Fruit fly (Drosophila melanogaster): ENCODE data around the gene emei.

The emei gene

dm6 chr3L:11113198-11114197 is 4.0 kb downstream of the emei start, which contains the start of gene Sod1 (continued):
- no peak for TF ChIP-seq CG4707 (GFP tag; optimal IDR thresholded peaks at IDR 0.05)
- no peak for TF ChIP-seq Oaz (GFP tag; IDR thresholded peaks at IDR 0.05)
- no peak for TF ChIP-seq croc (GFP tag; conservative IDR thresholded peaks at IDR 0.05)
- TF ChIP-seq CG6765 (GFP tag; optimal IDR thresholded peaks at IDR 0.05) = peak; percentile 21
- TF ChIP-seq CG17912 (GFP tag; optimal IDR thresholded peaks at IDR 0.05) = no peak
- TF ChIP-seq CG10979 (tag; optimal IDR thresholded peaks at IDR 0.05) = no peak
- no peak for TF ChIP-seq CG3163 (GFP tag; optimal IDR thresholded peaks at IDR 0.05)
- TF ChIP-seq Tbp (GFP tag; optimal IDR thresholded peaks at IDR 0.05) = no peak
- TF ChIP-seq pita (GFP tag; optimal IDR thresholded peaks at IDR 0.05) = no peak
- TF ChIP-seq Atf3 (GFP tag; optimal IDR thresholded peaks at IDR 0.05) = no peak
- TF ChIP-seq CG7556 (GFP tag; optimal IDR thresholded peaks at IDR 0.05) = no peak
- no peak for TF ChIP-seq btn (GFP tag; optimal IDR thresholded peaks at IDR 0.05)
- TF ChIP-seq pb (GFP tag; optimal IDR thresholded peaks at IDR 0.05) = no peak
- TF ChIP-seq Nf-YB (GFP tag; optimal IDR thresholded peaks at IDR 0.05) = no peak
- TF ChIP-seq CG9932 (GFP tag; IDR thresholded peaks at IDR 0.05) = no peak
- TF ChIP-seq CG5180 (GFP tag; optimal IDR thresholded peaks at IDR 0.05) = no peak
- TF ChIP-seq CG18011 (GFP tag; optimal IDR thresholded peaks at IDR 0.05) = no peak
- TF ChIP-seq pfk (GFP tag; optimal IDR thresholded peaks at IDR 0.05) = no peak
- no peak for TF ChIP-seq CG3847 (GFP tag; IDR thresholded peaks at IDR 0.05)
- TF ChIP-seq CG6175 (GFP tag; IDR thresholded peaks at IDR 0.05) = no peak
- no peak for TF ChIP-seq grau (tag; optimal IDR thresholded peaks at IDR 0.05)
- TF ChIP-seq fru (optimal IDR thresholded peaks at IDR 0.05) = no peak
- TF ChIP-seq pnt (GFP tag; optimal IDR thresholded peaks at IDR 0.05) = no peak
- peak; percentile 69 for TF ChIP-seq sens (GFP tag)
- TF ChIP-seq Hmr (GFP tag; optimal IDR thresholded peaks at IDR 0.05) = no peak
- TF ChIP-seq ham (GFP tag; IDR thresholded peaks at IDR 0.05) = no peak
- TF ChIP-seq gsb-n (tag; optimal IDR thresholded peaks at IDR 0.05) = no peak
- no peak for TF ChIP-seq CG32767 (GFP tag; IDR thresholded peaks at IDR 0.05)
- no peak for TF ChIP-seq h (optimal IDR thresholded peaks at IDR 0.05)
- no peak for TF ChIP-seq CG12104 (GFP tag; optimal IDR thresholded peaks at IDR 0.05)
- TF ChIP-seq Opbp (GFP tag; IDR thresholded peaks at IDR 0.05; ENCODE audit: partially characterized antibody) = no peak
- no peak for TF ChIP-seq CG1792 (GFP tag; optimal IDR thresholded peaks at IDR 0.05)
- TF ChIP-seq Xbp1 (GFP tag; optimal IDR thresholded peaks at IDR 0.05) = no peak
- no peak for TF ChIP-seq kni (GFP tag; optimal IDR thresholded peaks at IDR 0.05)
- no peak for TF ChIP-seq crp (GFP tag; optimal IDR thresholded peaks at IDR 0.05)
- no peak for TF ChIP-seq Lhr (GFP tag; optimal IDR thresholded peaks at IDR 0.05)
- TF ChIP-seq CTCF (GFP tag; optimal IDR thresholded peaks at IDR 0.05) = peak; percentile 10
- no peak for TF ChIP-seq CG15601 (tag; optimal IDR thresholded peaks at IDR 0.05)
- TF ChIP-seq NfI (GFP tag; optimal IDR thresholded peaks at IDR 0.05) = no peak
- no peak for TF ChIP-seq Ravus (GFP tag; IDR thresholded peaks at IDR 0.05)
- TF ChIP-seq CG14965 (GFP tag; optimal IDR thresholded peaks at IDR 0.05; ENCODE audit: borderline replicate concordance) = no peak
- TF ChIP-seq vvl (GFP tag; IDR thresholded peaks at IDR 0.05) = 0 out of 2 replicates have a peak, but pooled peaks have one; percentile 41
- no peak for TF ChIP-seq cas (GFP tag; IDR thresholded peaks at IDR 0.05)
- no peak for TF ChIP-seq caup (GFP tag; optimal IDR thresholded peaks at IDR 0.05; ENCODE audit: severe bottlenecking)
- TF ChIP-seq E2f1 (GFP tag; IDR thresholded peaks at IDR 0.05) = no peak
- no peak for TF ChIP-seq CkIIα-i1 (GFP tag; IDR thresholded peaks at IDR 0.05)
- no peak for TF ChIP-seq D19A (tag; optimal IDR thresholded peaks at IDR 0.05)
- TF ChIP-seq CG15479 (GFP tag; optimal IDR thresholded peaks at IDR 0.05) = no peak
- peak; percentile 28 for TF ChIP-seq CG14710 (tag; optimal IDR thresholded peaks at IDR 0.05)
- no peak for TF ChIP-seq Dref (GFP tag; IDR thresholded peaks at IDR 0.05)
